Worm (Caenorhabditis elegans): ENCODE measurements around the gene glb-3.

glb-3 gene

DNA sequence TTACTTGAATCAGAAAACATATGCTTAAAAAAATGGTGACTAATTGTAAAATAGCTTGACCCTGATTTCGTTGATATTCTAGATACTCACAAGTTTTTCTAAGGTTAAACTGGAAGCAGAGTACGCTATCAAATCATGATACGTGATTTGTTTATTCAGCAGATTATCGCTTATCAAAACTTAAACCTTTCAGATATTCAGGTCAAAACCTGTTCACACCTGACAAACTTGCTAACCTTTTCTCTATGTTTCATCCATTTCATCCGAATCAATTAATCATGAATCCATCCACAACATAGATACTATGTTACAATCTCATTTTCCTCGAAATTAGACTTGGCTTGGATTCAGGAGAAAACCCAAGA, 13.4 kb downstream of the glb-3 start:
- TF ChIP-seq daf-16 (GFP tag; optimal IDR thresholded peaks at IDR 0.05) (no peak), daf-16 (tag; optimal IDR thresholded peaks at IDR 0.05) (no peak), nhr-102 (tag; optimal IDR thresholded peaks at IDR 0.05) (peak; percentile 35), mep-1 (tag; optimal IDR thresholded peaks at IDR 0.05) (peak; percentile 62), nhr-25 (tag; optimal IDR thresholded peaks at IDR 0.05; ENCODE audit: borderline replicate concordance, insufficient read depth) (peak; percentile 62), nhr-48 (tag; optimal IDR thresholded peaks at IDR 0.05) (peak; percentile 71), unc-62 (GFP tag; optimal IDR thresholded peaks at IDR 0.05 in 1 of 2) (peak in 1 of 2 experiments; percentile 27), unc-62 (tag; optimal IDR thresholded peaks at IDR 0.05) (no peak), hlh-30 (tag; optimal IDR thresholded peaks at IDR 0.05; ENCODE audit: insufficient read depth) (peak; percentile 30), zfp-3 (GFP tag; conservative IDR thresholded peaks at IDR 0.05) (peak; percentile 81; the same call in 1 of the 2 replicates), ama-1 (optimal IDR thresholded peaks at IDR 0.05) (peak; percentile 44), aha-1 (tag) (peak; percentile 98), cey-2 (tag; optimal IDR thresholded peaks at IDR 0.05; ENCODE audit: borderline replicate concordance, insufficient read depth) (peak; percentile 26), php-3 (GFP tag; IDR thresholded peaks at IDR 0.05) (no peak), fos-1 (tag; optimal IDR thresholded peaks at IDR 0.05) (no peak)

DNA sequence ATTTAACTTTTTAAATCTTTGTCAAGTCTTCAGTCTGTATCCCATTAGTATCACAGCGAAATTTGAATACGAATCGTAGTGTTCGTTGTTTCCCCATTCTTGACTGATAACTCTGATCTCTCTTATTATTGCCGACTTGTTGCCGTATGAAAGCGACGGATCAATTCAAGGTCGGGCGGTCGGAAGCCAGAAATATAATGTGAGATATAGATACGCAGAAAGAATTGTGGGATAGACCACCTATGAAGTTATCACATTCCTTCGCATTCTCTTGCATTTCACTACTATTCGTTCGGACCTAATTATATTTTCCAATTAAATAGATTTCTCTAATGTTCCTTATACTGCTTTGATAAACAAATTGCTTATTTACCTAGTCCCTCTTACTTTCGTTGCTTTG, 14.6 kb downstream of the glb-3 start:
- TF ChIP-seq hlh-11 (tag; optimal IDR thresholded peaks at IDR 0.05) (no peak), nhr-28 (tag; optimal IDR thresholded peaks at IDR 0.05) (peak; percentile 35)

DNA sequence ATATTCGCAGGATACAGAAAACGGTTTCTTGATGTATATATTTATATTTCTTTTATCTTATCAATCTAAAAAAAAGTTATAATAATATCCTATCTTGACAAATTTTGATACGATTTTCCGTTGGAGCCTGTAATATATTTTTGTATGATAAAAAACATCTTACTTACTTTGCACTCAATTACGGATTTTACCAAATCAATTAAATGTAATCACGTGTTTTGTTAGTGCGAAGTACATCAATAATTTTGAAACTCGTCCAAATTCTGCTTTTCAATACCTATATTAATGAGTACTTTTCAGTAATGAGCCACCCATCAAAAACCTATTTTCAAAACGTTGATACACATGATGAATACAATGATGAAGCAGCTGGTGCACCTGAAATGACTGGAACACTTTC, 15.0 kb downstream of the glb-3 start, which contains the start of gene T19C4.1:
TSS of gene T19C4.1 (plus strand) at position 301 of the 400 bp plus-strand sequence.
- TF ChIP-seq fos-1 (tag; optimal IDR thresholded peaks at IDR 0.05) (no peak), dmd-8 (GFP tag; IDR thresholded peaks at IDR 0.05) (no peak), set-16 (GFP tag; IDR thresholded peaks at IDR 0.05) (no peak), nhr-6 (tag; optimal IDR thresholded peaks at IDR 0.05) (no peak), lin-38 (GFP tag; IDR thresholded peaks at IDR 0.05) (no peak), D1046.2 (GFP tag; IDR thresholded peaks at IDR 0.05) (no peak), nhr-10 (tag; optimal IDR thresholded peaks at IDR 0.05) (no peak), mxl-2 (GFP tag; conservative IDR thresholded peaks at IDR 0.05) (no peak), ceh-32 (tag; optimal IDR thresholded peaks at IDR 0.05; ENCODE audit: poor library complexity) (no peak), ztf-11 (tag; optimal IDR thresholded peaks at IDR 0.05) (no peak), spr-1 (tag; optimal IDR thresholded peaks at IDR 0.05) (no peak), tag-97 (GFP tag; IDR thresholded peaks at IDR 0.05) (no peak), hlh-30 (tag; optimal IDR thresholded peaks at IDR 0.05; ENCODE audit: insufficient read depth) (no peak), fkh-10 (GFP tag; optimal IDR thresholded peaks at IDR 0.05) (no peak), lir-3 (tag; optimal IDR thresholded peaks at IDR 0.05) (no peak), sdz-12 (GFP tag; optimal IDR thresholded peaks at IDR 0.05) (no peak), mdt-29 (GFP tag; IDR thresholded peaks at IDR 0.05) (no peak), nhr-77 (tag; optimal IDR thresholded peaks at IDR 0.05) (no peak), ama-1 (optimal IDR thresholded peaks at IDR 0.05) (no peak)

DNA sequence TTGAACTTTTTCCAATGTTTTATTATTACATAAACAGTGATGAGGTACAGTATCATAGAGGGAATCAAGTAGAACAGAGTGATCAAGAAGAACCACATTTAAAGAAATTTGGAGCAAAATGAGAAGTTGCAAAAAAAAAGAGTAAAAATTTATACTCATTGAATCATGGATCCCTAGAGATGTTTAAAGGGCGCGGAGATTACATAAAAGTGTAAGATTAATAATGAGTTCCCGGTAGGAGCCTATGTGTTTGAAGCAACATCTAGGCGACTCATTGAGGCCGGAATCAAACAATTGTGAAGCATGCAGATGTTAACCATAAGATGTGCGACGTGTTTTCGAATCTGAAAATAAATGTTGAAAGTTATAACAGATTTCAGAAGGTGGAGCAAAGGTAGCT, 17.9 kb downstream of the glb-3 start, which contains the start of gene srg-39:
TSS of gene srg-39 (minus strand) at position 101 of the 400 bp plus-strand sequence.
- no peak for TF ChIP-seq tra-1 (GFP tag; IDR thresholded peaks at IDR 0.05)
- TF ChIP-seq nhr-10 (tag; optimal IDR thresholded peaks at IDR 0.05): no peak
- no peak for TF ChIP-seq nhr-77 (tag; optimal IDR thresholded peaks at IDR 0.05)
- no peak for TF ChIP-seq madf-5 (GFP tag; IDR thresholded peaks at IDR 0.05)
- TF ChIP-seq T20F7.1 (GFP tag; optimal IDR thresholded peaks at IDR 0.05): no peak
- TF ChIP-seq aly-2 (tag; optimal IDR thresholded peaks at IDR 0.05): no peak
- TF ChIP-seq ceh-32 (tag; optimal IDR thresholded peaks at IDR 0.05; ENCODE audit: poor library complexity): no peak
- TF ChIP-seq D1046.2 (GFP tag; IDR thresholded peaks at IDR 0.05): no peak
- no peak for TF ChIP-seq gei-8 (GFP tag; optimal IDR thresholded peaks at IDR 0.05)
- no peak for TF ChIP-seq lim-7 (GFP tag; IDR thresholded peaks at IDR 0.05)

All from whole organism, L4 larva.